Worm (Caenorhabditis elegans) whole organism, L1 larva: ENCODE measurements around the gene F21D12.3.
A peak's percentile ranks its signal among the peaks of the same experiment; 100 is the strongest.

Experiments used
- C04F5.9 ChIP-seq: sonication (generic microtip); optimal IDR thresholded peaks from 2 replicates; lab custom pipeline; 2016; ENCODE audit warnings: missing genetic modification characterization, missing compliant biosample characterization
- C34B4.2 ChIP-seq: sonication (generic microtip); optimal IDR thresholded peaks from 2 replicates; lab custom pipeline; 2017; ENCODE audit warnings: mild to moderate bottlenecking, missing genetic modification characterization, missing compliant biosample characterization
- F16B12.6 ChIP-seq: fragments of 150-350 bp; optimal IDR thresholded peaks from 2 replicates; lab custom pipeline; 2014; ENCODE audit warnings: missing biosample characterization, missing genetic modification characterization
- Y116A8C.19 ChIP-seq: sonication (generic microtip); optimal IDR thresholded peaks from 2 replicates; lab custom pipeline; 2016; ENCODE audit warnings: missing compliant biosample characterization, missing genetic modification characterization, borderline replicate concordance
- aly-2 ChIP-seq: fragments of 150-350 bp; optimal IDR thresholded peaks from 2 replicates; lab custom pipeline; 2014; ENCODE audit warnings: missing biosample characterization, missing genetic modification characterization
- blmp-1 ChIP-seq: fragments of 150-350 bp; optimal IDR thresholded peaks from 2 replicates; lab custom pipeline; 2014; ENCODE audit warnings: missing biosample characterization, missing genetic modification characterization
- ceh-63 ChIP-seq: fragments of 200-800 bp; sonication (Bioruptor generic); optimal IDR thresholded peaks from 2 replicates; lab custom pipeline; 2018; ENCODE audit warnings: mild to moderate bottlenecking, missing genetic modification characterization, missing compliant biosample characterization
- ceh-8 ChIP-seq: fragments of 200-800 bp; sonication (Bioruptor generic); optimal IDR thresholded peaks from 2 replicates; lab custom pipeline; 2018; ENCODE audit warnings: mild to moderate bottlenecking, missing genetic modification characterization, moderate library complexity, missing compliant biosample characterization
- ceh-88 ChIP-seq: fragments of 200-800 bp; sonication (Bioruptor generic); IDR thresholded peaks from 2 replicates; pipeline ENCODE4 v1.3.6; 2022; ENCODE audit warnings: missing genetic modification characterization, missing compliant biosample characterization
- ces-1 ChIP-seq: fragments of 150-350 bp; optimal IDR thresholded peaks from 2 replicates; lab custom pipeline; 2014; ENCODE audit warnings: missing biosample characterization, missing genetic modification reagents, missing genetic modification characterization
- dpl-1 ChIP-seq, 3 experiments: fragments of 150-350 bp in 2 of 3; sonication (generic microtip) in 1 of 3; optimal IDR thresholded peaks; 2 replicates each; lab custom pipeline; 2014 to 2017; ENCODE audit warnings: missing biosample characterization in 3 of 3, missing genetic modification characterization in 3 of 3, missing genetic modification reagents in 3 of 3
- dsc-1 ChIP-seq: sonication (generic microtip); optimal IDR thresholded peaks from 2 replicates; lab custom pipeline; 2016; ENCODE audit warnings: mild to moderate bottlenecking, missing genetic modification characterization, missing compliant biosample characterization
- efl-3 ChIP-seq: fragments of 200-800 bp; sonication (Bioruptor generic); optimal IDR thresholded peaks from 2 replicates; lab custom pipeline; 2018; ENCODE audit warnings: mild to moderate bottlenecking, missing genetic modification characterization, missing compliant biosample characterization
- elt-2 ChIP-seq: sonication (generic microtip); optimal IDR thresholded peaks from 2 replicates; lab custom pipeline; 2016; ENCODE audit warnings: missing genetic modification characterization, mild to moderate bottlenecking, inconsistent platforms, missing compliant biosample characterization, missing genetic modification reagents
- elt-3 ChIP-seq, 6 experiments: fragments of 150-350 bp in 1 of 6; sonication (generic microtip); optimal IDR thresholded peaks; 2 replicates each; lab custom pipeline; 2017 to 2018; ENCODE audit warnings: missing biosample characterization in 6 of 6, missing genetic modification characterization in 6 of 6, inconsistent platforms in 1 of 6
- fkh-10 ChIP-seq: sonication (generic microtip); optimal IDR thresholded peaks from 2 replicates; lab custom pipeline; 2017; ENCODE audit warnings: missing biosample characterization, missing genetic modification reagents, missing genetic modification characterization
- fkh-4 ChIP-seq: sonication (generic microtip); optimal IDR thresholded peaks from 2 replicates; lab custom pipeline; 2016; ENCODE audit warnings: missing compliant biosample characterization, missing genetic modification characterization, borderline replicate concordance
- fkh-8 ChIP-seq: sonication (generic microtip); optimal IDR thresholded peaks from 2 replicates; lab custom pipeline; 2016; ENCODE audit warnings: mild to moderate bottlenecking, missing genetic modification characterization, missing compliant biosample characterization
- fos-1 ChIP-seq: fragments of 150-350 bp; optimal IDR thresholded peaks from 2 replicates; lab custom pipeline; 2014; ENCODE audit warnings: missing biosample characterization, missing genetic modification characterization
- grh-1 ChIP-seq: fragments of 200-800 bp; sonication (Bioruptor generic); IDR thresholded peaks from 2 replicates; pipeline ENCODE4 v1.3.6; 2022; ENCODE audit warnings: missing genetic modification reagents, missing genetic modification characterization, missing compliant biosample characterization
- hlh-4 ChIP-seq: sonication (generic microtip); optimal IDR thresholded peaks from 2 replicates; lab custom pipeline; 2016; ENCODE audit warnings: mild to moderate bottlenecking, missing genetic modification characterization, missing compliant biosample characterization
- hpl-2 ChIP-seq: fragments of 150-350 bp; optimal IDR thresholded peaks from 2 replicates; lab custom pipeline; 2014; ENCODE audit warnings: missing biosample characterization, missing genetic modification reagents, missing genetic modification characterization
- irx-1 ChIP-seq: sonication (generic microtip); optimal IDR thresholded peaks from 2 replicates; lab custom pipeline; 2016; ENCODE audit warnings: missing genetic modification characterization, missing compliant biosample characterization
- isw-1 ChIP-seq: fragments of 200-800 bp; sonication (Bioruptor generic); IDR thresholded peaks from 2 replicates; pipeline ENCODE4 v1.3.6; 2022; ENCODE audit warnings: missing genetic modification characterization, missing compliant biosample characterization
- lin-14 ChIP-seq: fragments of 200-800 bp; sonication (Bioruptor generic); optimal IDR thresholded peaks from 2 replicates; lab custom pipeline; 2018; ENCODE audit warnings: mild to moderate bottlenecking, missing genetic modification characterization, moderate library complexity, missing compliant biosample characterization
- lin-35 ChIP-seq, 2 experiments: fragments of 150-350 bp; optimal IDR thresholded peaks; 2 replicates each; lab custom pipeline; 2014; ENCODE audit warnings: missing biosample characterization in 2 of 2, missing genetic modification characterization in 2 of 2, missing genetic modification reagents in 2 of 2
- lin-39 ChIP-seq: fragments of 150-350 bp; optimal IDR thresholded peaks from 2 replicates; lab custom pipeline; 2014; ENCODE audit warnings: missing biosample characterization, missing genetic modification reagents, missing genetic modification characterization
- lir-3 ChIP-seq: sonication (generic microtip); optimal IDR thresholded peaks from 2 replicates; lab custom pipeline; 2016; ENCODE audit warnings: mild to moderate bottlenecking, missing genetic modification characterization, moderate library complexity, missing compliant biosample characterization; ENCODE audit not compliant: poor library complexity
- mab-9 ChIP-seq: fragments of 200-800 bp; sonication (Bioruptor generic); IDR thresholded peaks from 2 replicates; pipeline ENCODE4 v1.3.6; 2022; ENCODE audit warnings: missing genetic modification reagents, missing genetic modification characterization, missing compliant biosample characterization
- mdl-1 ChIP-seq, 2 experiments: fragments of 150-350 bp; optimal IDR thresholded peaks; 2 replicates each; lab custom pipeline; 2014 to 2017; ENCODE audit warnings: missing biosample characterization in 2 of 2, missing genetic modification characterization in 2 of 2, inconsistent platforms in 1 of 2
- mef-2 ChIP-seq: fragments of 150-350 bp; optimal IDR thresholded peaks from 2 replicates; lab custom pipeline; 2014; ENCODE audit warnings: missing biosample characterization, missing genetic modification characterization
- mep-1 ChIP-seq: fragments of 150-350 bp; optimal IDR thresholded peaks from 2 replicates; lab custom pipeline; 2014; ENCODE audit warnings: missing biosample characterization, missing genetic modification characterization
- nhr-12 ChIP-seq: sonication (generic microtip); optimal IDR thresholded peaks from 2 replicates; lab custom pipeline; 2017; ENCODE audit warnings: missing biosample characterization, missing genetic modification characterization
- nhr-19 ChIP-seq: fragments of 200-800 bp; sonication (Bioruptor generic); conservative IDR thresholded peaks from 2 replicates; pipeline ENCODE4 v1.3.6; 2022; ENCODE audit warnings: missing genetic modification characterization, missing compliant biosample characterization
- nhr-28 ChIP-seq: fragments of 150-350 bp; optimal IDR thresholded peaks from 2 replicates; lab custom pipeline; 2014; ENCODE audit warnings: missing biosample characterization, missing genetic modification characterization
- nhr-47 ChIP-seq: sonication (generic microtip); optimal IDR thresholded peaks from 2 replicates; lab custom pipeline; 2016; ENCODE audit warnings: mild to moderate bottlenecking, missing genetic modification characterization, moderate library complexity, missing compliant biosample characterization
- nhr-71 ChIP-seq: sonication (generic microtip); optimal IDR thresholded peaks from 2 replicates; lab custom pipeline; 2016; ENCODE audit warnings: mild to moderate bottlenecking, missing genetic modification characterization, moderate library complexity, missing compliant biosample characterization
- nhr-76 ChIP-seq: sonication (generic microtip); optimal IDR thresholded peaks from 2 replicates; lab custom pipeline; 2017; ENCODE audit warnings: missing biosample characterization, missing genetic modification characterization
- nhr-77 ChIP-seq: fragments of 150-350 bp; optimal IDR thresholded peaks from 2 replicates; lab custom pipeline; 2014; ENCODE audit warnings: missing biosample characterization, missing genetic modification characterization
- pag-3 ChIP-seq: sonication (generic microtip); optimal IDR thresholded peaks from 2 replicates; lab custom pipeline; 2017; ENCODE audit warnings: missing genetic modification characterization, mild to moderate bottlenecking, missing compliant biosample characterization, antibody characterized with exemption, borderline replicate concordance; ENCODE audit not compliant: insufficient read depth
- rnt-1 ChIP-seq: sonication (generic microtip); optimal IDR thresholded peaks from 2 replicates; lab custom pipeline; 2016; ENCODE audit warnings: mild to moderate bottlenecking, missing genetic modification characterization, moderate library complexity, missing compliant biosample characterization
- snpc-4 ChIP-seq: fragments of 150-350 bp; optimal IDR thresholded peaks from 2 replicates; lab custom pipeline; 2014; ENCODE audit warnings: missing biosample characterization, missing genetic modification characterization
- sox-4 ChIP-seq: sonication (generic microtip); optimal IDR thresholded peaks from 2 replicates; lab custom pipeline; 2016; ENCODE audit warnings: missing genetic modification characterization, missing compliant biosample characterization
- sup-37 ChIP-seq: fragments of 200-800 bp; sonication (Bioruptor generic); optimal IDR thresholded peaks from 2 replicates; lab custom pipeline; 2018; ENCODE audit warnings: mild to moderate bottlenecking, missing genetic modification characterization, missing compliant biosample characterization
- swsn-7 ChIP-seq: sonication (generic microtip); optimal IDR thresholded peaks from 2 replicates; lab custom pipeline; 2016; ENCODE audit warnings: missing genetic modification characterization, missing compliant biosample characterization
- tbx-2 ChIP-seq: sonication (generic microtip); optimal IDR thresholded peaks from 2 replicates; lab custom pipeline; 2016; ENCODE audit warnings: missing genetic modification characterization, missing compliant biosample characterization
- tlp-1 ChIP-seq: fragments of 150-350 bp; optimal IDR thresholded peaks from 2 replicates; lab custom pipeline; 2014; ENCODE audit warnings: missing biosample characterization, missing genetic modification characterization
- unc-30 ChIP-seq: sonication (generic microtip); optimal IDR thresholded peaks from 2 replicates; lab custom pipeline; 2017; ENCODE audit warnings: missing biosample characterization, missing genetic modification characterization
- unc-62 ChIP-seq: fragments of 150-350 bp; optimal IDR thresholded peaks from 2 replicates; lab custom pipeline; 2014; ENCODE audit warnings: missing biosample characterization, missing genetic modification reagents, missing genetic modification characterization
- xbp-1 ChIP-seq: sonication (generic microtip); optimal IDR thresholded peaks from 2 replicates; lab custom pipeline; 2016; ENCODE audit warnings: missing genetic modification characterization, missing compliant biosample characterization
- zip-4 ChIP-seq: fragments of 200-800 bp; sonication (Bioruptor generic); optimal IDR thresholded peaks from 2 replicates; lab custom pipeline; 2018; ENCODE audit warnings: mild to moderate bottlenecking, missing genetic modification characterization, moderate library complexity, missing compliant biosample characterization
- ztf-4 ChIP-seq: fragments of 150-350 bp; optimal IDR thresholded peaks from 2 replicates; lab custom pipeline; 2014; ENCODE audit warnings: missing biosample characterization, missing genetic modification characterization

The F21D12.3 gene

ce11 chrII:7301670-7302151 is 22.1 kb downstream of the F21D12.3 start, which contains the start of gene cul-4 (continued):
- TF ChIP-seq ceh-88 (GFP tag; lab: Robert Waterston, UW) = 0 out of 2 replicates have a peak, but pooled peaks have one; percentile 28
- TF ChIP-seq mef-2 = no peak
- peak; percentile 72 for TF ChIP-seq irx-1
- peak; percentile 77 for TF ChIP-seq dsc-1 (tag; lab: Kevin White, UChicago)
- peak; percentile 37 for TF ChIP-seq lin-39 (tag; lab: Kevin White, UChicago)
- no peak for TF ChIP-seq aly-2 (tag; lab: Kevin White, UChicago)
- peak; percentile 3 for TF ChIP-seq elt-2 (tag; lab: Kevin White, UChicago)
- TF ChIP-seq dpl-1 (GFP tag; optimal IDR thresholded peaks at IDR 0.05; lab: Kevin White, UChicago) = peak; percentile 59 to 82 (median 82)
- TF ChIP-seq tbx-2 (tag; lab: Kevin White, UChicago) = no peak
- TF ChIP-seq pag-3 (tag; lab: Kevin White, UChicago) = no peak
- TF ChIP-seq tlp-1 (tag; lab: Kevin White, UChicago) = no peak
- TF ChIP-seq swsn-7 (tag; lab: Kevin White, UChicago) = peak; percentile 80
- TF ChIP-seq lin-35 (GFP tag; optimal IDR thresholded peaks at IDR 0.05; lab: Kevin White, UChicago) = peak; percentile 76 to 82
- TF ChIP-seq lir-3 = peak; percentile 85
- peak; percentile 37 for TF ChIP-seq ztf-4
- peak; percentile 12 for TF ChIP-seq nhr-77 (tag; lab: Kevin White, UChicago)
- TF ChIP-seq fkh-8 = peak; percentile 27
- no peak for TF ChIP-seq nhr-76 (tag; lab: Kevin White, UChicago)
- no peak for TF ChIP-seq sox-4 (tag; lab: Kevin White, UChicago)
- TF ChIP-seq Y116A8C.19 (tag; lab: Kevin White, UChicago) = no peak
- TF ChIP-seq nhr-71 (tag; lab: Kevin White, UChicago) = peak; percentile 86
- no peak for TF ChIP-seq nhr-12 (tag; lab: Kevin White, UChicago)
- peak; percentile 65 for TF ChIP-seq blmp-1 (tag; lab: Kevin White, UChicago)
- peak; percentile 12 for TF ChIP-seq sup-37 (GFP tag; lab: Kevin White, UChicago)
- TF ChIP-seq nhr-28 (tag; lab: Kevin White, UChicago) = no peak
- TF ChIP-seq hpl-2 = no peak
- no peak for TF ChIP-seq lin-14 (GFP tag; lab: Kevin White, UChicago)
- no peak for TF ChIP-seq nhr-47
- TF ChIP-seq elt-3 (tag; optimal IDR thresholded peaks at IDR 0.05; lab: Kevin White, UChicago) = peak in 2 of 6 experiments; percentile 21 to 61
- TF ChIP-seq fkh-10 (GFP tag; lab: Kevin White, UChicago) = no peak
- peak; percentile 66; the same call in 1 of the 2 replicates for TF ChIP-seq mab-9 (GFP tag; lab: Robert Waterston, UW)
- TF ChIP-seq nhr-19 = peak; percentile 82
- TF ChIP-seq C04F5.9 (tag; lab: Kevin White, UChicago) = peak; percentile 59
- TF ChIP-seq zip-4 = peak; percentile 41
- TF ChIP-seq ceh-63 (GFP tag; lab: Kevin White, UChicago) = no peak
- peak; percentile 54 for TF ChIP-seq isw-1 (GFP tag; lab: Robert Waterston, UW)
- peak in 1 of 2 experiments; percentile 46 for TF ChIP-seq mdl-1 (tag; optimal IDR thresholded peaks at IDR 0.05; lab: Kevin White, UChicago)
- no peak for TF ChIP-seq C34B4.2 (tag; lab: Kevin White, UChicago)
- TF ChIP-seq unc-62 (GFP tag; lab: Kevin White, UChicago) = no peak
- TF ChIP-seq xbp-1 (tag; lab: Kevin White, UChicago) = peak; percentile 85
- TF ChIP-seq fos-1 (tag; lab: Kevin White, UChicago) = peak; percentile 6
- TF ChIP-seq ceh-8 (GFP tag; lab: Kevin White, UChicago) = peak; percentile 46
- no peak for TF ChIP-seq hlh-4
- peak; percentile 90 for TF ChIP-seq mep-1 (tag; lab: Kevin White, UChicago)
- TF ChIP-seq grh-1 (GFP tag; lab: Robert Waterston, UW) = peak; percentile 66
- no peak for TF ChIP-seq unc-30
- TF ChIP-seq snpc-4 (tag; lab: Kevin White, UChicago) = peak; percentile 70
- peak; percentile 69 for TF ChIP-seq F16B12.6 (tag; lab: Kevin White, UChicago)
- no peak for TF ChIP-seq efl-3
- TF ChIP-seq ces-1 = no peak
- TF ChIP-seq fkh-4 (tag; lab: Kevin White, UChicago) = no peak
- TF ChIP-seq rnt-1 (tag; lab: Kevin White, UChicago) = peak; percentile 83
